Fruit fly (Drosophila melanogaster) S2 (cell line): Measurements from ENCODE around the gene CG5439.
"Not testable (repeated sequence)": the region's sequence is repeated elsewhere in the genome, so short reads cannot be mapped to it uniquely, and the experiment has no call there.

Experiments
- CG8478 ChIP-seq: fragments of >200 bp; optimal IDR thresholded peaks from 2 replicates; lab custom pipeline; 2018
- CTCF ChIP-seq, 2 experiments: fragments of >200 bp; optimal IDR thresholded peaks; 2 replicates each; lab custom pipeline; 2018

CG5439 gene

dm6 chr2L:13211764-13212265 lies 34.9 kb downstream of the CG5439 start, which contains the start of gene CG15482:
Gene CG15482 (minus strand): TSS chr2L:13211814.
- not testable (repeated sequence) for TF ChIP-seq CTCF (optimal IDR thresholded peaks at IDR 0.05; lab: Kevin White, UChicago); CG8478 (lab: Kevin White, UChicago)

- no peak for TF ChIP-seq CTCF (optimal IDR thresholded peaks at IDR 0.05; lab: Kevin White, UChicago)
- no peak for TF ChIP-seq CG8478 (lab: Kevin White, UChicago)
These were observed 38.1 kb downstream of the CG5439 start, which contains the start of gene kek4 for dm6 chr2L:13215010-13215409. Gene kek4 (minus strand): TSS chr2L:13215350.

- TF ChIP-seq CTCF (optimal IDR thresholded peaks at IDR 0.05; lab: Kevin White, UChicago) (no peak), CG8478 (lab: Kevin White, UChicago) (no peak)
These were observed 42.5 kb downstream of the CG5439 start, which contains the start of the genes CG9426 and mRF1 for dm6 chr2L:13219281-13220092. Gene CG9426 (minus strand): TSS chr2L:13219923. Gene mRF1 (plus strand): TSS chr2L:13219979.

dm6 chr2L:13222225-13222648 lies 45.3 kb downstream of the CG5439 start, which contains the start of the genes Ski6 and CG16812:
Gene Ski6 (minus strand): TSS chr2L:13222429.
Gene CG16812 (plus strand): TSS chr2L:13222587.
- TF ChIP-seq CTCF (optimal IDR thresholded peaks at IDR 0.05; lab: Kevin White, UChicago) = no peak
- no peak for TF ChIP-seq CG8478 (lab: Kevin White, UChicago)

- no peak for TF ChIP-seq CTCF (optimal IDR thresholded peaks at IDR 0.05; lab: Kevin White, UChicago)
- no peak for TF ChIP-seq CG8478 (lab: Kevin White, UChicago)
These were observed 48.4 kb downstream of the CG5439 start, which contains the start of gene CG15480 for dm6 chr2L:13225225-13225840. Gene CG15480 (minus strand): TSS chr2L:13225275.

dm6 chr2L:13227242-13227641 lies 50.3 kb downstream of the CG5439 start, which contains the start of gene CG16813:
Gene CG16813 (plus strand): TSS chr2L:13227529.
- TF ChIP-seq CTCF (optimal IDR thresholded peaks at IDR 0.05; lab: Kevin White, UChicago) (no peak), CG8478 (lab: Kevin White, UChicago) (no peak)
